Worm (Caenorhabditis elegans): ENCODE results near the gene ZC412.5.
A peak's percentile ranks its signal among the peaks of the same experiment; 100 is the strongest.

Gene ZC412.5

DNA sequence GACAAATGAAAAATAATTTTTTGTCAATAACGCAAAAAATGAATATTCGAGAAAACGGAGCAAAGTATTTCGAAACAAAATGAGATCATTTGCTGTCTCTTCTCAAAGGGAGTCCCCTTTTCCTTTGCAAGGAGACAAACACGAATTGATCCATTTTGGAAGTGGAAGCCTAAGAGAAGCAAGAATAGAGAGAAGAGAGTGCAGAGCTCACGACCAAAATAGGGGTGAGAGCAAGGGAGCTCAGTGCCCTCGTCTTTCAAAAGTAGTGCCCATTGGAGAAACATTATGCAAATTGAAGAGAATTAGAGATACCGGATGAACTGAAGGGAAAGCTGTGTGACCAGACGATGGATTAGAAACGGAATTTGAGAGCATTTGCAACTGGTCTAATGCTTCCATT is 24.1 kb downstream of the ZC412.5 start:
- TF ChIP-seq hnd-1 (tag; optimal IDR thresholded peaks at IDR 0.05) (no peak), aly-1 (tag; optimal IDR thresholded peaks at IDR 0.05) (no peak), ceh-36 (tag; optimal IDR thresholded peaks at IDR 0.05) (no peak), F13C5.2 (tag; optimal IDR thresholded peaks at IDR 0.05) (no peak), scrt-1 (GFP tag; IDR thresholded peaks at IDR 0.05) (no peak), pes-1 (GFP tag; IDR thresholded peaks at IDR 0.05) (no peak), ets-7 (tag; optimal IDR thresholded peaks at IDR 0.05) (no peak), sea-1 (GFP tag; conservative IDR thresholded peaks at IDR 0.05) (no peak), hmg-4 (GFP tag; optimal IDR thresholded peaks at IDR 0.05) (no peak), tbx-37 (GFP tag; conservative IDR thresholded peaks at IDR 0.05) (no peak), B0310.2 (tag; optimal IDR thresholded peaks at IDR 0.05) (no peak), hmbx-1 (tag; optimal IDR thresholded peaks at IDR 0.05) (no peak), ceh-13 (GFP tag; optimal IDR thresholded peaks at IDR 0.05) (no peak), flt-1 (GFP tag; IDR thresholded peaks at IDR 0.05) (no peak), tbx-11 (GFP tag; IDR thresholded peaks at IDR 0.05) (no peak), ama-1 (optimal IDR thresholded peaks at IDR 0.05) (no peak), tra-4 (tag; optimal IDR thresholded peaks at IDR 0.05) (no peak)

DNA sequence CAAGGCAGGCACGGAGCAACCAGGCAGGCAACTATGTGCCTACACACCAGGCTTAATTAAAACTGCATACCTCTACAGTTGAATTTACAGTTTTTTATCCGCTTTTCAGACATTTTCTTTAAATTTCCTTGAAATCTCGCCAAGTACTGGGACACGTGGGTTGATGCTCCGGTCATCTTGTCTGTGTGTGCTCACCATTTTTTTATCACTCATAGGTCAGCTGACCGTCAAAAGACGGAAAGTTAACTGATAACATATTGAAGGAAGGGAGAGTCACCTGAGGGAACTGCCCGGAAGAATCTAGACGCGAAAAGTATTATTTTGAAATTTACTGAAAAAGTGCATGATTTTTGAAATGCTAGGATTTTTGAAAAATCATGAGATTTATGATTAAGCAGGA is 24.7 kb downstream of the ZC412.5 start:
- TF ChIP-seq hmbx-1 (tag; optimal IDR thresholded peaks at IDR 0.05) (no peak), F13C5.2 (tag; optimal IDR thresholded peaks at IDR 0.05) (no peak), hmg-4 (GFP tag; optimal IDR thresholded peaks at IDR 0.05) (no peak), B0310.2 (tag; optimal IDR thresholded peaks at IDR 0.05) (no peak), scrt-1 (GFP tag; IDR thresholded peaks at IDR 0.05) (no peak), ceh-13 (GFP tag; optimal IDR thresholded peaks at IDR 0.05) (no peak)

ce11 chrV:14849628-14850027 is 25.6 kb downstream of the ZC412.5 start:
- no peak for TF ChIP-seq sea-1 (GFP tag; conservative IDR thresholded peaks at IDR 0.05)
- TF ChIP-seq flt-1 (GFP tag; IDR thresholded peaks at IDR 0.05) = no peak
- TF ChIP-seq aly-1 (tag; optimal IDR thresholded peaks at IDR 0.05) = no peak
- no peak for TF ChIP-seq F13C5.2 (tag; optimal IDR thresholded peaks at IDR 0.05)
- TF ChIP-seq tbx-37 (GFP tag; conservative IDR thresholded peaks at IDR 0.05) = no peak
- TF ChIP-seq hmg-4 (GFP tag; optimal IDR thresholded peaks at IDR 0.05) = no peak
- TF ChIP-seq scrt-1 (GFP tag; IDR thresholded peaks at IDR 0.05) = no peak
- TF ChIP-seq ceh-13 (GFP tag; optimal IDR thresholded peaks at IDR 0.05) = no peak
- no peak for TF ChIP-seq hmbx-1 (tag; optimal IDR thresholded peaks at IDR 0.05)

ce11 chrV:14848510-14849206 is 26.6 kb downstream of the ZC412.5 start:
- TF ChIP-seq ceh-36 (tag; optimal IDR thresholded peaks at IDR 0.05) = no peak
- TF ChIP-seq scrt-1 (GFP tag; IDR thresholded peaks at IDR 0.05) = no peak
- TF ChIP-seq tbx-37 (GFP tag; conservative IDR thresholded peaks at IDR 0.05) = no peak
- no peak for TF ChIP-seq ets-7 (tag; optimal IDR thresholded peaks at IDR 0.05)
- TF ChIP-seq flt-1 (GFP tag; IDR thresholded peaks at IDR 0.05) = no peak
- TF ChIP-seq sea-1 (GFP tag; conservative IDR thresholded peaks at IDR 0.05) = no peak
- TF ChIP-seq hmbx-1 (tag; optimal IDR thresholded peaks at IDR 0.05) = no peak
- TF ChIP-seq tbx-11 (GFP tag; IDR thresholded peaks at IDR 0.05) = no peak
- no peak for TF ChIP-seq F13C5.2 (tag; optimal IDR thresholded peaks at IDR 0.05)
- TF ChIP-seq ceh-13 (GFP tag; optimal IDR thresholded peaks at IDR 0.05) = no peak
- TF ChIP-seq hnd-1 (tag; optimal IDR thresholded peaks at IDR 0.05) = no peak
- TF ChIP-seq ama-1 (optimal IDR thresholded peaks at IDR 0.05) = no peak
- TF ChIP-seq pes-1 (GFP tag; IDR thresholded peaks at IDR 0.05) = no peak
- no peak for TF ChIP-seq hmg-4 (GFP tag; optimal IDR thresholded peaks at IDR 0.05)
- TF ChIP-seq B0310.2 (tag; optimal IDR thresholded peaks at IDR 0.05) = no peak
- no peak for TF ChIP-seq aly-1 (tag; optimal IDR thresholded peaks at IDR 0.05)
- no peak for TF ChIP-seq tra-4 (tag; optimal IDR thresholded peaks at IDR 0.05)

ce11 chrV:14847291-14847915 is 27.9 kb downstream of the ZC412.5 start, which contains the start of gene ret-1:
TSS of gene ret-1 (minus strand) at chrV:14847413.
- TF ChIP-seq hmbx-1 (tag; optimal IDR thresholded peaks at IDR 0.05) (no peak), tbx-37 (GFP tag; conservative IDR thresholded peaks at IDR 0.05) (0 out of 2 replicates have a peak, but pooled peaks have one; percentile 11), ets-7 (tag; optimal IDR thresholded peaks at IDR 0.05) (no peak), scrt-1 (GFP tag; IDR thresholded peaks at IDR 0.05) (no peak), ceh-36 (tag; optimal IDR thresholded peaks at IDR 0.05) (no peak), sea-1 (GFP tag; conservative IDR thresholded peaks at IDR 0.05) (no peak), flt-1 (GFP tag; IDR thresholded peaks at IDR 0.05) (no peak)

DNA sequence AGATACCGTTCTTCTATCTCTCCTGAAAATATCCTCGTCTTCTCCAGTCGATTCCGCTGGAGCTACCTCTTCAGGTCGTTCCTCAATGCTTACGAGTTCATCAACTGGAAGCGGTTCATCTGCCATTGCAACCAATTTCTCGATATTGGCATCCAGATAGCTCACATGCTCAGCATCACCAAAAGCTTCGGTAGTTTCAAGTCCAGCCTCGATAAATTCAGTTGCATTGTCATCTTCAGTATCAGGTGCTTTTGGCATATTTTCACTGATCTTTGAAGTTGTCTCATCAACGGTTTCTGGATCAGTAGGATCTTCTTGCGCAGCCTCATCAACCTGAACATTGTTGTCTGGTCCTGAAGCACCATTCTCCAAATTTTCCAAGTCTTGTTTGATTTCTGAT is 33.6 kb downstream of the ZC412.5 start:
- TF ChIP-seq hnd-1 (tag; optimal IDR thresholded peaks at IDR 0.05) = no peak
- no peak for TF ChIP-seq aly-1 (tag; optimal IDR thresholded peaks at IDR 0.05)
- TF ChIP-seq B0310.2 (tag; optimal IDR thresholded peaks at IDR 0.05) = no peak
- no peak for TF ChIP-seq hmg-4 (GFP tag; optimal IDR thresholded peaks at IDR 0.05)
- TF ChIP-seq F13C5.2 (tag; optimal IDR thresholded peaks at IDR 0.05) = no peak
- TF ChIP-seq tra-4 (tag; optimal IDR thresholded peaks at IDR 0.05) = no peak
- TF ChIP-seq flt-1 (GFP tag; IDR thresholded peaks at IDR 0.05) = no peak
- no peak for TF ChIP-seq ets-7 (tag; optimal IDR thresholded peaks at IDR 0.05)
- TF ChIP-seq ama-1 (optimal IDR thresholded peaks at IDR 0.05) = no peak
- TF ChIP-seq ceh-36 (tag; optimal IDR thresholded peaks at IDR 0.05) = no peak
- no peak for TF ChIP-seq tbx-11 (GFP tag; IDR thresholded peaks at IDR 0.05)
- no peak for TF ChIP-seq ceh-13 (GFP tag; optimal IDR thresholded peaks at IDR 0.05)
- TF ChIP-seq scrt-1 (GFP tag; IDR thresholded peaks at IDR 0.05) = no peak
- TF ChIP-seq sea-1 (GFP tag; conservative IDR thresholded peaks at IDR 0.05) = no peak
- TF ChIP-seq pes-1 (GFP tag; IDR thresholded peaks at IDR 0.05) = no peak
- no peak for TF ChIP-seq tbx-37 (GFP tag; conservative IDR thresholded peaks at IDR 0.05)
- no peak for TF ChIP-seq hmbx-1 (tag; optimal IDR thresholded peaks at IDR 0.05)

DNA sequence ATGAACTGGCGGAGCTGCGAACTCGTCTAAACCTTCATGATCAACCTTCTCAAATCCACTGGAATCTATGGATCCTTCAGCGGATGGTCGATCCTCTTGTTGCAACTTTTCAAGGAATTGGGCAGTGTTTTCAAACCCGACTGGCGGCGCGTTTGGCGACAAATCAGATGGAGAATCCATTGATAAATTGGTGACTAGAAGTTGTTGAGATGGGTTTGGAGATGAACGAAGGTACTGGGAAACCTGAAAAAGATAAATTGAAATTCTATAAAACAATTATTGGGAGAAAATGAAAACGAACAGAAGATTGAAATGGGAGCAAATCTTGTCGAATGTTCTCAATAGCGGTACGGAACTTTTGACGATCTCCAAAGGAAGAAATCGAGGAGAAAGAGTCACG is 37.1 kb downstream of the ZC412.5 start:
- TF ChIP-seq ceh-13 (GFP tag; optimal IDR thresholded peaks at IDR 0.05) (no peak), scrt-1 (GFP tag; IDR thresholded peaks at IDR 0.05) (no peak), tbx-37 (GFP tag; conservative IDR thresholded peaks at IDR 0.05) (no peak), ceh-36 (tag; optimal IDR thresholded peaks at IDR 0.05) (no peak), sea-1 (GFP tag; conservative IDR thresholded peaks at IDR 0.05) (no peak), B0310.2 (tag; optimal IDR thresholded peaks at IDR 0.05) (no peak), ets-7 (tag; optimal IDR thresholded peaks at IDR 0.05) (no peak), aly-1 (tag; optimal IDR thresholded peaks at IDR 0.05) (no peak), hmbx-1 (tag; optimal IDR thresholded peaks at IDR 0.05) (no peak), hnd-1 (tag; optimal IDR thresholded peaks at IDR 0.05) (no peak), pes-1 (GFP tag; IDR thresholded peaks at IDR 0.05) (no peak)
